Worm (Caenorhabditis elegans): ENCODE results near the gene F09E5.14.

The F09E5.14 gene

ce11 chrII:5324653-5325052 is 20.0 kb downstream of the F09E5.14 start:
- no peak for TF ChIP-seq hrde-1 (tag; optimal IDR thresholded peaks at IDR 0.05; ENCODE audit: borderline replicate concordance)
- no peak for TF ChIP-seq snpc-3.4 (tag; optimal IDR thresholded peaks at IDR 0.05)
- no peak for TF ChIP-seq nfya-2 (GFP tag; IDR thresholded peaks at IDR 0.05)
- no peak for TF ChIP-seq ztf-3 (GFP tag; optimal IDR thresholded peaks at IDR 0.05)
- TF ChIP-seq ZK185.1 (tag; optimal IDR thresholded peaks at IDR 0.05; ENCODE audit: poor library complexity, severe bottlenecking) = no peak
- TF ChIP-seq lsl-1 (GFP tag; optimal IDR thresholded peaks at IDR 0.05) = no peak
- TF ChIP-seq lsy-27 (tag; optimal IDR thresholded peaks at IDR 0.05; ENCODE audit: borderline replicate concordance, insufficient read depth) = no peak
- no peak for TF ChIP-seq tbx-9 (tag; optimal IDR thresholded peaks at IDR 0.05; ENCODE audit: borderline replicate concordance)
- no peak for TF ChIP-seq dpl-1 (GFP tag; optimal IDR thresholded peaks at IDR 0.05)

DNA sequence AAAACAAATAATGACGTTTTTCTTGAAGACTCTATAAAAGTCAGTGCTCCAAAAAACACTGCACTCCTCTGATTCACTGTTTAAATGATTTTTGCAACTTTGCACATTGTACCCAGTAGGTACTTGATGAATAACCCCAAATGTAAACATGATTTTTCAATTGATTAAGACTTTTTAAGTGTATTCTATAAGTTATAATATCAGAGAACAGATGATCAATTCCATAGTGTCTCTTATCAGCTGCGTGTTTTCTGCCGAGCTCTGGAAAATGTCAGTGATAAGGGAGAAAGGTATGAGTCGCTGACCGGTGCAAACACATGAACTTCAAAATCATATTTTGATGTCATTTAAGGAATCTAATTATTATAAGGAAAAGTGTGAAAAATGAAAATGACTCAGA is 20.9 kb downstream of the F09E5.14 start:
- TF ChIP-seq pha-4 (tag; optimal IDR thresholded peaks at IDR 0.05) = peak; percentile 67
- peak; percentile 11 for TF ChIP-seq ets-4 (GFP tag; optimal IDR thresholded peaks at IDR 0.05)
- TF ChIP-seq ama-1 (optimal IDR thresholded peaks at IDR 0.05) = no peak
- no peak for TF ChIP-seq ama-1 (GFP tag; optimal IDR thresholded peaks at IDR 0.05)
- 0 out of 2 replicates have a peak, but pooled peaks have one; percentile 29 for TF ChIP-seq B0336.3 (GFP tag; IDR thresholded peaks at IDR 0.05)
- no peak for TF ChIP-seq Y67H2A.10 (GFP tag; conservative IDR thresholded peaks at IDR 0.05)
- TF ChIP-seq tbp1 (GFP tag; optimal IDR thresholded peaks at IDR 0.05) = peak; percentile 3
- no peak for TF ChIP-seq cebp-1 (GFP tag; IDR thresholded peaks at IDR 0.05)
- TF ChIP-seq cebp-1 (tag; optimal IDR thresholded peaks at IDR 0.05) = peak; percentile 46
- peak; percentile 88 for TF ChIP-seq nhr-80 (tag; optimal IDR thresholded peaks at IDR 0.05)
- peak; percentile 36 for TF ChIP-seq unc-62 (GFP tag; optimal IDR thresholded peaks at IDR 0.05)

- TF ChIP-seq lin-40 (tag; optimal IDR thresholded peaks at IDR 0.05) (no peak), zfh-2 (GFP tag; conservative IDR thresholded peaks at IDR 0.05) (no peak), aptf-3 (GFP tag; IDR thresholded peaks at IDR 0.05) (no peak), B0035.1 (tag; optimal IDR thresholded peaks at IDR 0.05) (no peak), attf-5 (GFP tag; optimal IDR thresholded peaks at IDR 0.05) (no peak), rec-8 (tag; optimal IDR thresholded peaks at IDR 0.05) (no peak), nhr-27 (tag; optimal IDR thresholded peaks at IDR 0.05) (no peak), F22D6.2 (tag; optimal IDR thresholded peaks at IDR 0.05) (no peak), egrh-3 (GFP tag; IDR thresholded peaks at IDR 0.05) (no peak), F57A8.1 (GFP tag; optimal IDR thresholded peaks at IDR 0.05) (no peak), C06A6.2 (GFP tag; conservative IDR thresholded peaks at IDR 0.05) (no peak), snpc-4 (GFP tag; optimal IDR thresholded peaks at IDR 0.05) (no peak), snpc-4 (tag; optimal IDR thresholded peaks at IDR 0.05) (no peak), Y53G8AR.9 (GFP tag; conservative IDR thresholded peaks at IDR 0.05) (no peak), F37B4.10 (GFP tag; IDR thresholded peaks at IDR 0.05) (no peak)
Observed at ce11 chrII:5322732-5323326, 21.8 kb downstream of the F09E5.14 start, which contains the start of gene vhp-1. TSS of gene vhp-1 (plus strand) at chrII:5323276.

All from whole organism, young adult.